Fruit fly (Drosophila melanogaster): ENCODE measurements around the gene CG46458.

DNA sequence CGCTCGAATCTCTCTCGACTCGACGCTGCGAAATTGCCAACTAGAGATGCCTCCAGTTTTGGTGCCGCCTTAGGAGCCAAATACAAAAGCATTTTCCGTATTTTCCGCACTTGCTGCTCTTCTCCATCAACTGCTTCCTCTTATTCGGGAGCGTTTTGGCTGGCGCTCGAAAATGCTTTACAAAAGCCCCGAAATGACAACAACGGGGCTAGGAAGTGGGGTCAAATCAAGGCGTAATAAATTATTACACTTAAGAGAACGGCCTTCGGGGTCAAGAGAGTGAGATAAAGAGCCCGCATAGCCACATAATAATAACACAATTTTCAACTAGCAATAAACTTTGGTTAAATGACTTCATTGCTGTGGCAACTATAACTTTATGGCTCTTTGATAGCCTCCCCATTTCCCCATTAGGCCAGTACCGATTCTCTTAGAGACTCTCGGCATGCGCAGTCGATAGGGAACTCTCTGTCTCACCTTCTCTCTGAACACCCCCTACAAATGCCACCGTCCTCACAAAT is at the start of gene CG46458:
- TF ChIP-seq psq (optimal IDR thresholded peaks at IDR 0.05) (no peak), ttk (optimal IDR thresholded peaks at IDR 0.05) (no peak), Sin3A (optimal IDR thresholded peaks at IDR 0.05) (no peak), h (optimal IDR thresholded peaks at IDR 0.05) (no peak), insv (optimal IDR thresholded peaks at IDR 0.05) (no peak), Myc (optimal IDR thresholded peaks at IDR 0.05) (no peak)
